Worm (Caenorhabditis elegans) whole organism, L4 larva: ENCODE results near the gene ech-6.

Source experiments
- R02D3.7 ChIP-seq: fragments of 150-350 bp; sonication (generic microtip); optimal IDR thresholded peaks from 3 replicates; lab custom pipeline; 2014; ENCODE audit warnings: missing biosample characterization, missing genetic modification characterization
- aha-1 ChIP-seq: fragments of 150-350 bp; peaks from one replicate; lab custom pipeline; 2014; ENCODE audit warnings: missing biosample characterization, missing genetic modification characterization
- arid-1 ChIP-seq: fragments of 200-800 bp; sonication (Bioruptor generic); conservative IDR thresholded peaks from 2 replicates; pipeline ENCODE4 v1.3.6; 2022; ENCODE audit warnings: missing genetic modification reagents, missing genetic modification characterization, missing compliant biosample characterization
- hmg-1.1 ChIP-seq: fragments of 200-800 bp; sonication (Bioruptor generic); IDR thresholded peaks from 2 replicates; pipeline ENCODE4 v1.3.6; 2022; ENCODE audit warnings: missing genetic modification reagents, missing genetic modification characterization, missing compliant biosample characterization
- nhr-42 ChIP-seq: fragments of 200-800 bp; sonication (Bioruptor generic); IDR thresholded peaks from 2 replicates; pipeline ENCODE4 v1.3.6; 2022; ENCODE audit warnings: missing genetic modification characterization, missing compliant biosample characterization
- set-16 ChIP-seq: fragments of 200-800 bp; sonication (Bioruptor generic); IDR thresholded peaks from 2 replicates; pipeline ENCODE4 v1.3.6; 2022; ENCODE audit warnings: missing genetic modification reagents, missing genetic modification characterization, missing compliant biosample characterization
- unc-62 ChIP-seq, 3 experiments: fragments of 150-350 bp in 1 of 3; sonication (generic microtip); optimal IDR thresholded peaks in 2 of 3; peaks in 1 of 3; 1 replicate in 1 of 3; 2 replicates in 2 of 3; lab custom pipeline; 2014 to 2017; ENCODE audit warnings: missing biosample characterization in 3 of 3, missing genetic modification characterization in 3 of 3, missing genetic modification reagents in 3 of 3, missing genotype in 1 of 3
- zfp-3 ChIP-seq: fragments of 200-800 bp; sonication (Bioruptor generic); conservative IDR thresholded peaks from 2 replicates; pipeline ENCODE4 v1.3.6; 2022; ENCODE audit warnings: missing genetic modification reagents, missing genetic modification characterization, missing compliant biosample characterization

The ech-6 gene

DNA sequence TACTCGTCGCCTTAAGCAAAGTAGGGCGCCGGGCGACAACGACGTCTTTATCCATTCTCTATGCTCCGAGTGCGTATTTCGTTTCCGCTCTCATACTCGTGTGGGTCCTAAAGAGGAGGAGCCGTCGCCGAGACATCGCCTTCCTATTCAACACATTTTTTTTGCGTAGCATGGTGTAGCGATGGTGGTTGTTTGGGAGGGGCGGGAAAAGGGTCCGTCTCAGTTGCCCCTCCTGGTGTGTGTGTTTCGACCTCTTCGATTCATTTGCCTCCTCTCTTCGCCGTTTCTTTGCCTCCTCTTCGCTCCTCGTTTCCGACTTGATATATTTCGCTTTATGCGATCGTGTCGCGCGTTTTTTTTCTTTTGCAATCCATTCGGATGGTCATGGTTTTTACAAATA lies 50.9 kb downstream of the ech-6 start:
- TF ChIP-seq arid-1 (GFP tag; lab: Robert Waterston, UW) (0 out of 2 replicates have a peak, but pooled peaks have one; percentile 30), nhr-42 (GFP tag; lab: Robert Waterston, UW) (no peak), set-16 (GFP tag; lab: Robert Waterston, UW) (peak; percentile 35; the same call in 1 of the 2 replicates), R02D3.7 (no peak), hmg-1.1 (peak; percentile 58), aha-1 (tag; lab: Kevin White, UChicago) (peak; percentile 64), unc-62 (GFP tag; optimal IDR thresholded peaks at IDR 0.05 in 1 of 2; lab: Kevin White, UChicago) (peak in 1 of 2 experiments; percentile 89), unc-62 (tag; optimal IDR thresholded peaks at IDR 0.05; lab: Kevin White, UChicago) (no peak), zfp-3 (no peak)
